Worm (Caenorhabditis elegans) whole organism, midembryonic: ENCODE results near the gene F02D10.6.

Source experiments
- T22C8.4 ChIP-seq: fragments of 200-800 bp; sonication (Bioruptor generic); IDR thresholded peaks from 2 replicates; pipeline ENCODE4 v1.3.6; 2022; ENCODE audit warnings: missing genetic modification characterization, missing compliant biosample characterization
- cog-1 ChIP-seq: sonication (generic microtip); optimal IDR thresholded peaks from 2 replicates; lab custom pipeline; 2016; ENCODE audit warnings: missing genetic modification characterization, missing compliant biosample characterization
- flt-1 ChIP-seq: fragments of 200-800 bp; sonication (Bioruptor generic); IDR thresholded peaks from 2 replicates; pipeline ENCODE4 v1.3.6; 2022; ENCODE audit warnings: missing genetic modification characterization, missing compliant biosample characterization
- klf-2 ChIP-seq: fragments of 200-800 bp; sonication (Bioruptor generic); conservative IDR thresholded peaks from 2 replicates; pipeline ENCODE4 v1.3.6; 2022; ENCODE audit warnings: missing genetic modification reagents, missing genetic modification characterization, missing compliant biosample characterization
- med-1 ChIP-seq: sonication (generic microtip); optimal IDR thresholded peaks from 2 replicates; lab custom pipeline; 2017; ENCODE audit warnings: missing genetic modification characterization, mild to moderate bottlenecking, missing compliant biosample characterization, antibody characterized with exemption, missing genetic modification reagents; ENCODE audit not compliant: insufficient read depth
- ref-1 ChIP-seq: fragments of 200-800 bp; sonication (Bioruptor generic); conservative IDR thresholded peaks from 2 replicates; pipeline ENCODE4 v1.3.6; 2022; ENCODE audit warnings: missing genetic modification reagents, missing genetic modification characterization, missing compliant biosample characterization
- tab-1 ChIP-seq: fragments of 200-800 bp; sonication (Bioruptor generic); IDR thresholded peaks from 2 replicates; pipeline ENCODE4 v1.3.6; 2022; ENCODE audit warnings: missing genetic modification characterization, missing compliant biosample characterization
- ztf-23 ChIP-seq: fragments of 200-800 bp; sonication (Bioruptor generic); IDR thresholded peaks from 2 replicates; pipeline ENCODE4 v1.3.6; 2022; ENCODE audit warnings: missing genetic modification reagents, missing genetic modification characterization, missing compliant biosample characterization
- ztf-29 ChIP-seq: fragments of 200-800 bp; sonication (Bioruptor generic); IDR thresholded peaks from 2 replicates; pipeline ENCODE4 v1.3.6; 2022; ENCODE audit warnings: missing genetic modification reagents, missing genetic modification characterization, missing compliant biosample characterization

F02D10.6 gene

DNA sequence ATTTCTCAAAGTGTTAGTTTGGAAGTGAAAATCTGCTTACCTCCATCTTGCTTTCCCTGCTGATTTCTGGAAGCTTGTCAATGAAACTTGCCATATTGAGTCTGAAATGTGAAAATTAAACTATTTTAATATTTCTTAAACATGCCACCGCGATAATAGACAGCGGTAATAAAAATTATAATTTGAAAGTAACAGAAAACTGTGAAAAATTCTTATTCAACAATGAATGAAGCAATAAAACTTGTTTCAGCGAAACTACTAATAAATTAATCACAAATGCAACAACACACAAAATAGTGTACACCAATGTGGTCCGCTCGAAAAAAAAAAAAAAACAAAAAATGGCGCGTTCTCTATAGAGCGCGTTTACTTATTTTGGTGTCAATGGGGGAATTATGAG is at the start of gene F02D10.6:
F02D10.6 (minus strand) TSS at position 101 of the 400 bp plus-strand sequence.
- TF ChIP-seq cog-1 (tag; lab: Kevin White, UChicago): no peak
- TF ChIP-seq flt-1 (GFP tag; lab: Robert Waterston, UW): no peak
- TF ChIP-seq ztf-23 (GFP tag; lab: Robert Waterston, UW): no peak
- TF ChIP-seq tab-1: no peak
- no peak for TF ChIP-seq ztf-29
- no peak for TF ChIP-seq med-1 (GFP tag; lab: Kevin White, UChicago)
- TF ChIP-seq T22C8.4 (GFP tag; lab: Robert Waterston, UW): no peak
- TF ChIP-seq ref-1 (GFP tag; lab: Robert Waterston, UW): no peak
- TF ChIP-seq klf-2: no peak

DNA sequence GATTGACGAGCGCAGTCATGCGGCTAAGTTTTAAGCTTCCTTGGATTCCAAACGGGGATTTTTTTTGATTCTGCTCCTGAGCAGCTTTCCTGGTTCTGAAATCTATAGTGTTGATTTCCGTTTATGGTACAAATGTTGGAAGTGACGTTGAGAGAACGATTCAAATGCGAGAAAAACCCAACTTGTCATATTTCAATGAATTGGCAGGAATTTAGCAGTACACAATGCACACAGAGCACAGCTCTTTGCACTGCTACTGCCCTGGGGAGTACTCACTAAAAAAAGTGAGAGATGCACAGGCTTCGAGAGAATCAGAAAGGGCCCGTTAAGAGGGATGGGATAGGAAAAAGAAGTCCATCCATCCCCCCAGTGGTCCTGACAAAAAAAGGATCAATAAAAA is 49.1 kb upstream of the F02D10.6 start, which contains the start of gene sad-1:
sad-1 (minus strand) TSS at position 101 of the 400 bp plus-strand sequence.
- TF ChIP-seq klf-2 (no peak), cog-1 (tag; lab: Kevin White, UChicago) (no peak), ztf-23 (GFP tag; lab: Robert Waterston, UW) (no peak), tab-1 (no peak), flt-1 (GFP tag; lab: Robert Waterston, UW) (no peak), ref-1 (GFP tag; lab: Robert Waterston, UW) (no peak), ztf-29 (no peak), T22C8.4 (GFP tag; lab: Robert Waterston, UW) (no peak), med-1 (GFP tag; lab: Kevin White, UChicago) (no peak)

DNA sequence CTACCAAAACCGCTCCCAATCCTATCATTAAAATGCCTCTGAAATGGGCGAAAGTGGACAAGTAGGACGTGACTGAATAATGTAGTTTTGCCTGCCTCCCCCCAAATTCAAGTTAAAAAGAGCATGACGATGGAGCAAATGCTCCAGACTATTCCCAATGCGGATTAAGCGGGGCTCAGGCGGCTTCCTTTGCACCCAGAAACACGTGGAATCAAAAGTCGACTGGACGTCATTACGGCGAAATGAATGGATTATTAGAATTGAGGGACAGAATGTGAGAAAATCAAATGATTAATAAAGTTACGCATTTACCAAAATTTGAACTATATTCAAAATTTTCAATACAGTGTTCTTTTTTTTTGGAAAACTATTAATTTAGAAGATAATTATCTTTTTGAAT is 48.4 kb upstream of the F02D10.6 start:
- TF ChIP-seq ztf-29 (no peak), klf-2 (no peak), cog-1 (tag; lab: Kevin White, UChicago) (no peak), ref-1 (GFP tag; lab: Robert Waterston, UW) (no peak), ztf-23 (GFP tag; lab: Robert Waterston, UW) (no peak), T22C8.4 (GFP tag; lab: Robert Waterston, UW) (no peak), med-1 (GFP tag; lab: Kevin White, UChicago) (no peak), tab-1 (no peak), flt-1 (GFP tag; lab: Robert Waterston, UW) (no peak)

DNA sequence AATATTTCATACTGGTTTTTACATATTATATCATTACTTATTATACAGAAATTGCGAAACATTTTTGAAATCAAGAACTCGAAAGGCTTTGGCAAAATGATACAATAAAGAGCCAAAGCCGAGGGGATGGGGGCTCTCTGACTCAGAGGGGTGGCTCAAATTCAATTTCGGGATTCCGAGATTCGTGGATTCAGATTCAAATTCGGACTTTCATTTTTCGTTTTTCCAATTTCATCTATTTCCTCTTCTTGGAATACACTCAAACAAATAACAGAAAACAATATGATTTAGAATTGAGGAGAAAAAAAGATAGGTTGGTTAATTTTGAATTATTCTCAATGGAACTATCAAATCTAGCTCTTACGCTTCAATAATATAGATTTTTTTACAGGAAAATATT is 47.6 kb upstream of the F02D10.6 start:
- TF ChIP-seq ztf-23 (GFP tag; lab: Robert Waterston, UW) (no peak), klf-2 (no peak), tab-1 (no peak), med-1 (GFP tag; lab: Kevin White, UChicago) (no peak), T22C8.4 (GFP tag; lab: Robert Waterston, UW) (no peak), ref-1 (GFP tag; lab: Robert Waterston, UW) (no peak), ztf-29 (no peak), flt-1 (GFP tag; lab: Robert Waterston, UW) (no peak), cog-1 (tag; lab: Kevin White, UChicago) (no peak)

DNA sequence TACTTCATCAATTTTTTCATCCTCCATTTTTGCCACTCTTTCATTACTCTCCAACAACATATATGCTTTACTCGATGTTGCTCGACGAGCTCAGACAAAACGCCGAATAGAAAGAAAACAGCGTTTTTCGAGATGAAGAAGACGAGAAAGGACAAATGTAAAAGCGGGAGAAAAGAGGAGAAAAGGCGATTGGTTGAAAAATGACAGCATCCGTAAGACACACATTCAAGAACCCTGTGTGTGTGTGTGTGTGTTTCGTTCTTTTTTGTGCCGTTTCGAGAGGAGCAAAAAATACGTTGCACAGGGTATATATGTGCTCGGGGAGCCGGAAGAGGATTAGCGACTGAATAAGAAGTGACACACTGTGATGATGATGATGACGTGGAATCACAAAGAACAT is 42.3 kb upstream of the F02D10.6 start:
- TF ChIP-seq flt-1 (GFP tag; lab: Robert Waterston, UW) (no peak), ztf-23 (GFP tag; lab: Robert Waterston, UW) (no peak), klf-2 (no peak), ref-1 (GFP tag; lab: Robert Waterston, UW) (no peak), ztf-29 (no peak), T22C8.4 (GFP tag; lab: Robert Waterston, UW) (no peak), tab-1 (no peak), med-1 (GFP tag; lab: Kevin White, UChicago) (no peak), cog-1 (tag; lab: Kevin White, UChicago) (no peak)

DNA sequence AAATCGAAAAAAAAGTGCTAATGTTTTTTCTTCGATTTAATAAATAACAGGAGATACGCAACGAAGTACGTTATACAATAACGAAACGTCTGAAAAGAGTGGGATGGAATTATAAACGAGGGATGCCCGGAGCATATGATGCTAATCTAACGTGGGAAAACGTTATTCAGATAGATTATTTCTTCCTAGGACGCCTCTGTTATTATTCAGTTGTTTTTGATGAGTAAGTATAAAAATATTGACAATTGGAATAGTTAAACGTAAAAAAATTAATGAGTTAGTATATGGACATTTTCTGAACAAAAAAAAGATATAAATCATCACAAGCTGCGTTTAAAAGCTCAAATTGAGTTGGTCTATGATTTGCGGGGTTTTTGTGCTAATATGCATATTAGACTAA is 33.3 kb upstream of the F02D10.6 start, which contains the start of gene srd-51:
srd-51 (minus strand) TSS at position 101 of the 400 bp plus-strand sequence.
- no peak for TF ChIP-seq ref-1 (GFP tag; lab: Robert Waterston, UW)
- TF ChIP-seq tab-1: no peak

DNA sequence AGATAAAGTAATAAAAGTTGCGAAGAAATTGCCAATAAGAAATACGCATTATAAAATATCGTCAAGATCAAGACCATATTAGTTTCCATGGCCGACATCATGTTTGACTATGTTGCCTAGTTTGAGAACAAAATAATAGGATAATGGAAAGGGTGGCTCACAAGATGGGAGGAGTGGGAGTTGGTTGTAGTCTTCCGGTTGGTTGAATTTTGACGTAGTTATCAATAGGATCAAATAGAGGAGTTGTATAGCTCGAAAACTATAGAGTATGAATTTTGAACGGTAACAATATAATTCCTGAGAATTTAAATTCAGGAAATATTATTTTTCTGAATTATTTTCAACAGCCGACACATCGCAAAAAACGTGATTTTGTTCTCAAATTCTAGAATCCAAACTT is 30.2 kb upstream of the F02D10.6 start, which contains the start of gene srd-50:
srd-50 (minus strand) TSS at position 101 of the 400 bp plus-strand sequence.
- TF ChIP-seq ztf-23 (GFP tag; lab: Robert Waterston, UW): no peak

DNA sequence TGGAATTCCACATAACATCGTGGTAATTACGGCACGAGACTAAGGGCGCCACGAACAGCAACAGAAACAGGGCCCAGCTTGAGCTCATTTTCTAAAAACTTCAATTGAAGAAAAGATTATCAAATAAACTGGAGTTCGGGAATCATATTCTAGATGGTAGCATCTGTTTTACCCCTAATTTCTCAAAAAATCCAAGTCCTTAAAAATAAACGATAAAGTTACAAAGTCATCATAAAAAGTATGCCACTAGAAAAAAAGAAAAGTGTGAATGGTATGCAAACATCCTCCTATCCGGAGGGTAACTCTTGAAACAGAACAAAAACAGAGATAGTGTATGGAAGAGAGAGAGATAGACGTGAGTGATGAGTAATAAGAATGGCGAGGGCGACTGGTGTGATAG is 25.9 kb upstream of the F02D10.6 start, which contains the start of gene efn-3:
efn-3 (minus strand) TSS at position 101 of the 400 bp plus-strand sequence.
- TF ChIP-seq cog-1 (tag; lab: Kevin White, UChicago): no peak
- TF ChIP-seq ztf-29: no peak
- no peak for TF ChIP-seq med-1 (GFP tag; lab: Kevin White, UChicago)
- TF ChIP-seq flt-1 (GFP tag; lab: Robert Waterston, UW): no peak

DNA sequence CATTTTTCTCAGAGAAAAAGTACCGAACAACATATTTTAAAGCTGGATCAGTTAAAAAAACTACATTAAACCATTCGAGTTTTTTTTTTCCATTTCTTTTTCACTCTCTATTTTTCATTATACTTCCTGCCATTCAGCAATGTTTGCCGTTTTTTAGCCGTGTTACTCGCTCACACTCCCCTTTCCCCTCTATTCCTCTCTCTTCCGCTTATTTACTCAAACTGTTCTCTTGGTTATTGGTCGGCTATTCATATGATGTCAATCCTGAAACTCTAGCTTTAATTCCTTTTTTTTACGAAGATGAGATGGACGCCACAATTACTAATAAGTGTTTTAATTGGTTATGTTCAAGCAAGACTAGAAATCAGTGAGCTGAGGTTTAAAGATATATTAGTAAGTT is 20.4 kb upstream of the F02D10.6 start, which contains the start of gene tre-4:
tre-4 (plus strand) TSS at position 301 of the 400 bp plus-strand sequence.
- TF ChIP-seq ztf-29 (no peak), flt-1 (GFP tag; lab: Robert Waterston, UW) (no peak), T22C8.4 (GFP tag; lab: Robert Waterston, UW) (no peak), cog-1 (tag; lab: Kevin White, UChicago) (no peak), ztf-23 (GFP tag; lab: Robert Waterston, UW) (no peak), klf-2 (no peak), tab-1 (no peak), ref-1 (GFP tag; lab: Robert Waterston, UW) (no peak), med-1 (GFP tag; lab: Kevin White, UChicago) (no peak)

DNA sequence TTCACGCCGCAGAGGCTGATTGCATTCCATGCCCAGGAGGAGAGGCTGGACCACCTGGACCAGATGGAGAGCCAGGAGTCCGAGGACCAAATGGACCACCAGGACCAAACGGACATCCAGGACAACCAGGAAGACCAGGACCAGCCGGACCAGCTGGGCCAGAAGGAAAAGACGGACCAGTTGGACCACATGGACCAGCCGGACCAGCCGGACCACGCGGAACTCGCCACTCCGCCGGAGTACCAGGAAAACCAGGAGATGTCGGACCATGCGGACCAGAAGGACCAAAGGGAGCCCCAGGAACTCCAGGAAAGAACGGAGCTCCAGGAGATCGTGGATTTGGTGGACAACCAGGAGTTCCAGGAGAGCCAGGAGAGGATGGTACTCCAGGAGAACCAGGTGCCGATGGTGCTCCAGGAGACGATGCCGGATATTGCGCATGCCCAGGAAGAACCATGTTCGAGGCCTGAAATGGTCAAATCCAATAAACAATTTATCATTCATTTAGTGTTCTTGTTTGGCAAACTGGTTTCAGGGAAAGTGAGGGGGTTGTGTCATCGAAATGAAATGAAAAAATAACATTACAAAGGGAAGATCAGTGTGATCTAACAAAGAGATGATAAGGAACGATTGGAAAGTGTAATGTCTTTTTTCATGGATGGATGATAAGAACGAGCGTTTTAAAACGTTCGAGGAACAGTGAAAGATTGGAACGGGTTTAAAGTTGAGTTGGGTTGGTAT is 18.6 kb upstream of the F02D10.6 start:
- TF ChIP-seq flt-1 (GFP tag; lab: Robert Waterston, UW): no peak
- no peak for TF ChIP-seq klf-2
- TF ChIP-seq ztf-29: no peak
- TF ChIP-seq tab-1: no peak
- TF ChIP-seq ref-1 (GFP tag; lab: Robert Waterston, UW): no peak
- no peak for TF ChIP-seq T22C8.4 (GFP tag; lab: Robert Waterston, UW)
- no peak for TF ChIP-seq med-1 (GFP tag; lab: Kevin White, UChicago)
- TF ChIP-seq cog-1 (tag; lab: Kevin White, UChicago): no peak
- no peak for TF ChIP-seq ztf-23 (GFP tag; lab: Robert Waterston, UW)
